Worm (Caenorhabditis elegans) whole organism, mixed stage, embryonic: ENCODE measurements around the gene R01H10.4.

ENCODE experiments used
- blmp-1 ChIP-seq: fragments of 150-350 bp; optimal IDR thresholded peaks from 2 replicates; lab custom pipeline; 2014; ENCODE audit warnings: missing biosample characterization, missing genetic modification characterization
- ceh-83 ChIP-seq: fragments of 200-800 bp; sonication (Bioruptor generic); optimal IDR thresholded peaks from 2 replicates; lab custom pipeline; 2018; ENCODE audit warnings: mild to moderate bottlenecking, missing genetic modification characterization, missing compliant biosample characterization
- flh-1 ChIP-seq: fragments of 200-800 bp; sonication (Bioruptor generic); optimal IDR thresholded peaks from 2 replicates; lab custom pipeline; 2018; ENCODE audit warnings: mild to moderate bottlenecking, missing genetic modification characterization, moderate library complexity, missing compliant biosample characterization
- pha-4 ChIP-seq: fragments of 150-350 bp; optimal IDR thresholded peaks from 2 replicates; lab custom pipeline; 2018; ENCODE audit warnings: missing biosample characterization, missing genetic modification reagents, missing genetic modification characterization

DNA sequence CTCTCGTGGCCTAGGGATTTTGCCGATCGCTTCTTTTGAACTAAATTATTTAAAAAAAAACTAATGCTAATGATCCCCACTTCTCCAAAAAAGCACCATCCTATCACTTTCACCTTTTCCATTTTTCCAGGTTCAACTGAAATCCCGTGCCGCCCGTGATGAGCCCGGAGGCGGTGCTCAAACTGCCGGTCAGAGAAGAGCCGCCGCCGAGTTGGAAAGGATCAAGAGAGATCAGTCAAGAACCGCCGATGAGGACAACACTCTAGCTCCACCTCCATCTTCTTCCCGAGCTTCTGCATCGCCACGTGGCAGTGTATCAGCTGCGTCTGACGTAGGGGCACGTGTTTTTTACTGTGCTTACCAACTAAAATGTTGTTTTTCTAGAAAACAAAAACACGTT, 1.3 kb upstream of the R01H10.4 start:
- TF ChIP-seq flh-1: no peak
- no peak for TF ChIP-seq ceh-83
- no peak for TF ChIP-seq blmp-1 (tag; lab: Kevin White, UChicago)
- TF ChIP-seq pha-4 (tag; lab: Kevin White, UChicago): no peak
